Worm (Caenorhabditis elegans) whole organism, mixed stage, embryonic: ENCODE data around the gene dtmk-1.

Experiments
- ceh-83 ChIP-seq: fragments of 200-800 bp; sonication (Bioruptor generic); optimal IDR thresholded peaks from 2 replicates; lab custom pipeline; 2018; ENCODE audit warnings: mild to moderate bottlenecking, missing genetic modification characterization, missing compliant biosample characterization
- cnd-1 ChIP-seq: fragments of 200-800 bp; sonication (Bioruptor generic); optimal IDR thresholded peaks from 2 replicates; lab custom pipeline; 2018; ENCODE audit warnings: mild to moderate bottlenecking, missing genetic modification characterization, missing compliant biosample characterization
- drap-1 ChIP-seq: fragments of 200-800 bp; sonication (Bioruptor generic); optimal IDR thresholded peaks from 3 replicates; lab custom pipeline; 2018; ENCODE audit warnings: mild to moderate bottlenecking, missing genetic modification characterization, missing compliant biosample characterization
- elt-3 ChIP-seq: fragments of 150-350 bp; optimal IDR thresholded peaks from 2 replicates; lab custom pipeline; 2014; ENCODE audit warnings: missing biosample characterization, missing genetic modification characterization
- lsy-2 ChIP-seq: fragments of 150-350 bp; optimal IDR thresholded peaks from 2 replicates; lab custom pipeline; 2014; ENCODE audit warnings: missing biosample characterization, missing genetic modification characterization
- mab-5 ChIP-seq: fragments of 150-350 bp; optimal IDR thresholded peaks from 2 replicates; lab custom pipeline; 2014; ENCODE audit warnings: missing biosample characterization, missing genetic modification characterization
- mep-1 ChIP-seq: fragments of 150-350 bp; optimal IDR thresholded peaks from 2 replicates; lab custom pipeline; 2017; ENCODE audit warnings: missing biosample characterization, missing genetic modification reagents, missing genetic modification characterization, inconsistent platforms
- mls-2 ChIP-seq: sonication (generic microtip); optimal IDR thresholded peaks from 2 replicates; lab custom pipeline; 2016; ENCODE audit warnings: mild to moderate bottlenecking, missing genetic modification characterization, moderate library complexity, missing compliant biosample characterization
- nhr-12 ChIP-seq: fragments of 150-350 bp; optimal IDR thresholded peaks from 2 replicates; lab custom pipeline; 2014; ENCODE audit warnings: missing biosample characterization, missing genetic modification characterization
- nhr-237 ChIP-seq: fragments of 150-350 bp; optimal IDR thresholded peaks from 2 replicates; lab custom pipeline; 2014; ENCODE audit warnings: missing biosample characterization, missing genetic modification characterization
- nhr-76 ChIP-seq: sonication (generic microtip); optimal IDR thresholded peaks from 2 replicates; lab custom pipeline; 2017; ENCODE audit warnings: missing biosample characterization, missing genetic modification characterization
- snpc-4 ChIP-seq: fragments of 150-350 bp; optimal IDR thresholded peaks from 2 replicates; lab custom pipeline; 2014; ENCODE audit warnings: missing biosample characterization, missing genetic modification characterization
- unc-39 ChIP-seq: fragments of 150-350 bp; optimal IDR thresholded peaks from 2 replicates; lab custom pipeline; 2014; ENCODE audit warnings: missing biosample characterization, missing genetic modification characterization
- zip-8 ChIP-seq: fragments of 150-350 bp; optimal IDR thresholded peaks from 2 replicates; lab custom pipeline; 2014; ENCODE audit warnings: missing biosample characterization, missing genetic modification characterization

- TF ChIP-seq unc-39 (tag; lab: Kevin White, UChicago) (no peak), nhr-12 (tag; lab: Kevin White, UChicago) (no peak), mep-1 (tag; lab: Kevin White, UChicago) (no peak), elt-3 (tag; lab: Kevin White, UChicago) (no peak), zip-8 (tag; lab: Kevin White, UChicago) (no peak), drap-1 (GFP tag; lab: Kevin White, UChicago) (no peak), cnd-1 (no peak), lsy-2 (no peak), nhr-76 (tag; lab: Kevin White, UChicago) (no peak), mab-5 (tag; lab: Kevin White, UChicago) (no peak), snpc-4 (tag; lab: Kevin White, UChicago) (no peak), nhr-237 (tag; lab: Kevin White, UChicago) (no peak), ceh-83 (GFP tag; lab: Kevin White, UChicago) (no peak), mls-2 (tag; lab: Kevin White, UChicago) (no peak)
These were observed 7.3 kb upstream of the dtmk-1 start for ce11 chrII:9974210-9974609.
